Worm (Caenorhabditis elegans): ENCODE data around the gene gtf-2F2.

DNA sequence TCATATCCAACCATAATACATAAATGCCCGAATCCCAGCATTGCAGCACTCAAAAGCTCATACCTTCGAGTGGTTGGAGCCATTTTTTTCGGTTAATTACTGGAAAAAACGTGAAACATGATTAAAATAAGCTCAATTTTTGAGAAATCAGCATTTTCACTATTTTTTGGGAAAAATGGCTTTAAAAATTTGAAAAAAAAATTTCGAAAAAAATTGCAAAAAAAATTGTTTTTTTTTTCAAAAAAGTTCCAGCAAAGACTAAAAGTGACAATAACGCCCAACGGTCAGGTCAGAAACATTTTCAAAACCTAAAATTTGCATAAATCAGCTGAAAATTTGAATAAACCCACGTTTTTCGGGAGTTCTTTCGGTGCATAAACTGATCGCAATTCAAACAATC lies 30.9 kb downstream of the gtf-2F2 start, which contains the start of gene Y39B6A.29:
- no peak for TF ChIP-seq tra-4 (tag; optimal IDR thresholded peaks at IDR 0.05)
- no peak for TF ChIP-seq F13C5.2 (tag; optimal IDR thresholded peaks at IDR 0.05)
- TF ChIP-seq hmbx-1 (tag; optimal IDR thresholded peaks at IDR 0.05), result no peak
- TF ChIP-seq flt-1 (GFP tag; IDR thresholded peaks at IDR 0.05), result no peak
- no peak for TF ChIP-seq ama-1 (optimal IDR thresholded peaks at IDR 0.05)
- no peak for TF ChIP-seq scrt-1 (GFP tag; IDR thresholded peaks at IDR 0.05)
